Worm (Caenorhabditis elegans): Measurements from ENCODE around the gene uroc-1.

- TF ChIP-seq alr-1 (tag; optimal IDR thresholded peaks at IDR 0.05; ENCODE audit: borderline replicate concordance) (no peak), lin-35 (GFP tag; optimal IDR thresholded peaks at IDR 0.05) (peak; percentile 8 to 62), snpc-4 (tag; optimal IDR thresholded peaks at IDR 0.05) (no peak), fos-1 (tag; optimal IDR thresholded peaks at IDR 0.05) (peak; percentile 60), tbx-2 (tag; optimal IDR thresholded peaks at IDR 0.05) (peak; percentile 30), pqm-1 (tag; optimal IDR thresholded peaks at IDR 0.05) (peak; percentile 61)
Observed at ce11 chrIV:16501855-16502254, 40.7 kb downstream of the uroc-1 start.
